Worm (Caenorhabditis elegans): Measurements from ENCODE around the gene tag-321.

tag-321 gene

ce11 chrIV:7783801-7784411 is at the start of gene tag-321:
tag-321 (minus strand) TSS chrIV:7783851.
- TF ChIP-seq dao-5 (tag; optimal IDR thresholded peaks at IDR 0.05) (no peak), W03F9.2 (tag; optimal IDR thresholded peaks at IDR 0.05) (no peak), him-1 (tag; optimal IDR thresholded peaks at IDR 0.05) (no peak)

- TF ChIP-seq him-1 (tag; optimal IDR thresholded peaks at IDR 0.05) (no peak), dao-5 (tag; optimal IDR thresholded peaks at IDR 0.05) (no peak), W03F9.2 (tag; optimal IDR thresholded peaks at IDR 0.05) (no peak)
Observed at ce11 chrIV:7830151-7830550, 46.5 kb upstream of the tag-321 start, which contains the start of gene mvb-12. mvb-12 (plus strand) TSS chrIV:7830525.

ce11 chrIV:7829275-7829938 is 45.8 kb upstream of the tag-321 start, which contains the start of gene C06A6.4:
C06A6.4 (minus strand) TSS chrIV:7829298.
- no peak for TF ChIP-seq him-1 (tag; optimal IDR thresholded peaks at IDR 0.05)
- TF ChIP-seq W03F9.2 (tag; optimal IDR thresholded peaks at IDR 0.05) = peak; percentile 61

- no peak for TF ChIP-seq him-1 (tag; optimal IDR thresholded peaks at IDR 0.05)
Observed at ce11 chrIV:7824649-7825048, 41.0 kb upstream of the tag-321 start.

ce11 chrIV:7822524-7822923 is 38.9 kb upstream of the tag-321 start, which contains the start of gene T14A8.2:
T14A8.2 (minus strand) TSS chrIV:7822624.
- no peak for TF ChIP-seq W03F9.2 (tag; optimal IDR thresholded peaks at IDR 0.05)
- no peak for TF ChIP-seq dao-5 (tag; optimal IDR thresholded peaks at IDR 0.05)
- TF ChIP-seq him-1 (tag; optimal IDR thresholded peaks at IDR 0.05) = no peak

ce11 chrIV:7817852-7818251 is 34.2 kb upstream of the tag-321 start, which contains the start of gene ric-3:
ric-3 (plus strand) TSS chrIV:7818251.
- TF ChIP-seq dao-5 (tag; optimal IDR thresholded peaks at IDR 0.05) = no peak
- no peak for TF ChIP-seq W03F9.2 (tag; optimal IDR thresholded peaks at IDR 0.05)
- TF ChIP-seq him-1 (tag; optimal IDR thresholded peaks at IDR 0.05) = no peak

- TF ChIP-seq him-1 (tag; optimal IDR thresholded peaks at IDR 0.05) (no peak), W03F9.2 (tag; optimal IDR thresholded peaks at IDR 0.05) (peak; percentile 21)
Observed at ce11 chrIV:7816402-7817102, 32.9 kb upstream of the tag-321 start.

ce11 chrIV:7815683-7816183 is 32.1 kb upstream of the tag-321 start, which contains the start of gene cdgs-1:
cdgs-1 (minus strand) TSS chrIV:7815733.
- TF ChIP-seq him-1 (tag; optimal IDR thresholded peaks at IDR 0.05) (no peak), dao-5 (tag; optimal IDR thresholded peaks at IDR 0.05) (no peak), W03F9.2 (tag; optimal IDR thresholded peaks at IDR 0.05) (no peak)

- no peak for TF ChIP-seq dao-5 (tag; optimal IDR thresholded peaks at IDR 0.05)
- TF ChIP-seq him-1 (tag; optimal IDR thresholded peaks at IDR 0.05) = no peak
- no peak for TF ChIP-seq W03F9.2 (tag; optimal IDR thresholded peaks at IDR 0.05)
Observed at ce11 chrIV:7812709-7813108, 29.1 kb upstream of the tag-321 start, which contains the start of gene zgpa-1. zgpa-1 (minus strand) TSS chrIV:7812809.

ce11 chrIV:7808583-7808982 is 24.9 kb upstream of the tag-321 start, which contains the start of gene C33H5.1:
C33H5.1 (plus strand) TSS chrIV:7808912.
- TF ChIP-seq W03F9.2 (tag; optimal IDR thresholded peaks at IDR 0.05) (no peak), dao-5 (tag; optimal IDR thresholded peaks at IDR 0.05) (no peak), him-1 (tag; optimal IDR thresholded peaks at IDR 0.05) (no peak)

- no peak for TF ChIP-seq dao-5 (tag; optimal IDR thresholded peaks at IDR 0.05)
- TF ChIP-seq him-1 (tag; optimal IDR thresholded peaks at IDR 0.05) = no peak
- no peak for TF ChIP-seq W03F9.2 (tag; optimal IDR thresholded peaks at IDR 0.05)
Observed at ce11 chrIV:7804740-7805139, 21.1 kb upstream of the tag-321 start, which contains the start of gene C33H5.2. C33H5.2 (plus strand) TSS chrIV:7805040.

ce11 chrIV:7803250-7803649 is 19.6 kb upstream of the tag-321 start, which contains the start of gene C33H5.16:
C33H5.16 (minus strand) TSS chrIV:7803350.
- no peak for TF ChIP-seq him-1 (tag; optimal IDR thresholded peaks at IDR 0.05)
- no peak for TF ChIP-seq W03F9.2 (tag; optimal IDR thresholded peaks at IDR 0.05)
- TF ChIP-seq dao-5 (tag; optimal IDR thresholded peaks at IDR 0.05) = no peak

ce11 chrIV:7800338-7800737 is 16.7 kb upstream of the tag-321 start:
- TF ChIP-seq dao-5 (tag; optimal IDR thresholded peaks at IDR 0.05) (no peak), him-1 (tag; optimal IDR thresholded peaks at IDR 0.05) (no peak), W03F9.2 (tag; optimal IDR thresholded peaks at IDR 0.05) (no peak)

All from whole organism, L4/young adult.